Worm (Caenorhabditis elegans): ENCODE data around the gene T05A8.8.

T05A8.8 gene

ce11 chrII:2702757-2703156 is 33.7 kb upstream of the T05A8.8 start, which contains the start of gene sri-60:
TSS of gene sri-60 (minus strand) at chrII:2702857.
- TF ChIP-seq ceh-13 (GFP tag; optimal IDR thresholded peaks at IDR 0.05) (no peak), ets-7 (tag; optimal IDR thresholded peaks at IDR 0.05) (no peak), hmg-4 (GFP tag; optimal IDR thresholded peaks at IDR 0.05) (no peak), hnd-1 (tag; optimal IDR thresholded peaks at IDR 0.05) (no peak), tra-4 (tag; optimal IDR thresholded peaks at IDR 0.05) (no peak), F13C5.2 (tag; optimal IDR thresholded peaks at IDR 0.05) (no peak), flt-1 (GFP tag; IDR thresholded peaks at IDR 0.05) (no peak), tbx-37 (GFP tag; conservative IDR thresholded peaks at IDR 0.05) (no peak), ama-1 (optimal IDR thresholded peaks at IDR 0.05) (no peak), pes-1 (GFP tag; IDR thresholded peaks at IDR 0.05) (no peak), hmbx-1 (tag; optimal IDR thresholded peaks at IDR 0.05) (no peak), B0310.2 (tag; optimal IDR thresholded peaks at IDR 0.05) (no peak), scrt-1 (GFP tag; IDR thresholded peaks at IDR 0.05) (no peak), sea-1 (GFP tag; conservative IDR thresholded peaks at IDR 0.05) (no peak)

ce11 chrII:2705200-2705599 is 31.3 kb upstream of the T05A8.8 start, which contains the start of gene srh-128:
TSS of gene srh-128 (minus strand) at chrII:2705300.
- TF ChIP-seq hmg-4 (GFP tag; optimal IDR thresholded peaks at IDR 0.05), result no peak
- no peak for TF ChIP-seq hmbx-1 (tag; optimal IDR thresholded peaks at IDR 0.05)
- no peak for TF ChIP-seq flt-1 (GFP tag; IDR thresholded peaks at IDR 0.05)
- TF ChIP-seq B0310.2 (tag; optimal IDR thresholded peaks at IDR 0.05), result no peak
- no peak for TF ChIP-seq hnd-1 (tag; optimal IDR thresholded peaks at IDR 0.05)
- TF ChIP-seq tbx-37 (GFP tag; conservative IDR thresholded peaks at IDR 0.05), result no peak
- no peak for TF ChIP-seq F13C5.2 (tag; optimal IDR thresholded peaks at IDR 0.05)
- TF ChIP-seq ets-7 (tag; optimal IDR thresholded peaks at IDR 0.05), result no peak
- TF ChIP-seq ceh-13 (GFP tag; optimal IDR thresholded peaks at IDR 0.05), result no peak
- no peak for TF ChIP-seq scrt-1 (GFP tag; IDR thresholded peaks at IDR 0.05)
- no peak for TF ChIP-seq pes-1 (GFP tag; IDR thresholded peaks at IDR 0.05)
- no peak for TF ChIP-seq tbx-11 (GFP tag; IDR thresholded peaks at IDR 0.05)
- no peak for TF ChIP-seq aly-1 (tag; optimal IDR thresholded peaks at IDR 0.05)

- TF ChIP-seq tbx-11 (GFP tag; IDR thresholded peaks at IDR 0.05), result no peak
- TF ChIP-seq scrt-1 (GFP tag; IDR thresholded peaks at IDR 0.05), result no peak
- TF ChIP-seq hmg-4 (GFP tag; optimal IDR thresholded peaks at IDR 0.05), result no peak
- TF ChIP-seq ama-1 (optimal IDR thresholded peaks at IDR 0.05), result no peak
- TF ChIP-seq flt-1 (GFP tag; IDR thresholded peaks at IDR 0.05), result no peak
- no peak for TF ChIP-seq ceh-36 (tag; optimal IDR thresholded peaks at IDR 0.05)
- no peak for TF ChIP-seq sea-1 (GFP tag; conservative IDR thresholded peaks at IDR 0.05)
- TF ChIP-seq F13C5.2 (tag; optimal IDR thresholded peaks at IDR 0.05), result no peak
- TF ChIP-seq ceh-13 (GFP tag; optimal IDR thresholded peaks at IDR 0.05), result no peak
- TF ChIP-seq tra-4 (tag; optimal IDR thresholded peaks at IDR 0.05), result no peak
- TF ChIP-seq hmbx-1 (tag; optimal IDR thresholded peaks at IDR 0.05), result no peak
- no peak for TF ChIP-seq hnd-1 (tag; optimal IDR thresholded peaks at IDR 0.05)
- TF ChIP-seq pes-1 (GFP tag; IDR thresholded peaks at IDR 0.05), result no peak
- no peak for TF ChIP-seq B0310.2 (tag; optimal IDR thresholded peaks at IDR 0.05)
Observed at ce11 chrII:2707872-2708271, 28.6 kb upstream of the T05A8.8 start, which contains the start of gene Y47G7B.2. TSS of gene Y47G7B.2 (minus strand) at chrII:2708014.

- TF ChIP-seq hnd-1 (tag; optimal IDR thresholded peaks at IDR 0.05) (no peak), ets-7 (tag; optimal IDR thresholded peaks at IDR 0.05) (no peak), hmg-4 (GFP tag; optimal IDR thresholded peaks at IDR 0.05) (no peak), hmbx-1 (tag; optimal IDR thresholded peaks at IDR 0.05) (no peak), aly-1 (tag; optimal IDR thresholded peaks at IDR 0.05) (no peak), ceh-36 (tag; optimal IDR thresholded peaks at IDR 0.05) (no peak), B0310.2 (tag; optimal IDR thresholded peaks at IDR 0.05) (no peak), tbx-11 (GFP tag; IDR thresholded peaks at IDR 0.05) (no peak)
Observed at ce11 chrII:2709942-2710341, 26.5 kb upstream of the T05A8.8 start, which contains the start of gene T05A8.1. TSS of gene T05A8.1 (minus strand) at chrII:2710042.

DNA sequence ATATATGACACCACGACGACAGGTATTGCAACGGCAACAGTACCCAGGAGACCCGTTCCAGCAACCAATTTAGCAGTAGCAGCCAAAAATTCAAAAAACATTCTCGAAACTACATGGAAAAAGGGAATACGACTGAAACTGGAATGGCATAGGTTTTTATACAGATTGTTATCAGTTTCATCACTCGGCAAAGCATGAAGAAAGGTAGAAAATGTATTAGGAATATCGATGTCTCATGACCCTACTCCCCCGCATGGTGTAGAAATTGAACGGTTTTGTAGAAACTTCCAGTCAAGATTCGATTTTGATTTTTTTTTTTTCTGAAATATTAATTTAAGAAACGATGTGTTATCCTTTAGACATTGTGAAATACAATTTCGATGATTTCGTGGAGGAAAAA is 25.6 kb upstream of the T05A8.8 start, which contains the start of gene T05A8.2:
T05A8.2 (minus strand) TSS at position 101 of the 400 bp plus-strand sequence.
- TF ChIP-seq flt-1 (GFP tag; IDR thresholded peaks at IDR 0.05), result no peak
- no peak for TF ChIP-seq scrt-1 (GFP tag; IDR thresholded peaks at IDR 0.05)
- TF ChIP-seq pes-1 (GFP tag; IDR thresholded peaks at IDR 0.05), result no peak
- no peak for TF ChIP-seq hnd-1 (tag; optimal IDR thresholded peaks at IDR 0.05)
- no peak for TF ChIP-seq B0310.2 (tag; optimal IDR thresholded peaks at IDR 0.05)
- TF ChIP-seq F13C5.2 (tag; optimal IDR thresholded peaks at IDR 0.05), result no peak
- no peak for TF ChIP-seq hmbx-1 (tag; optimal IDR thresholded peaks at IDR 0.05)
- no peak for TF ChIP-seq ets-7 (tag; optimal IDR thresholded peaks at IDR 0.05)
- no peak for TF ChIP-seq aly-1 (tag; optimal IDR thresholded peaks at IDR 0.05)
- no peak for TF ChIP-seq tra-4 (tag; optimal IDR thresholded peaks at IDR 0.05)
- no peak for TF ChIP-seq sea-1 (GFP tag; conservative IDR thresholded peaks at IDR 0.05)
- TF ChIP-seq ceh-13 (GFP tag; optimal IDR thresholded peaks at IDR 0.05), result no peak
- TF ChIP-seq tbx-37 (GFP tag; conservative IDR thresholded peaks at IDR 0.05), result no peak
- no peak for TF ChIP-seq ceh-36 (tag; optimal IDR thresholded peaks at IDR 0.05)
- TF ChIP-seq tbx-11 (GFP tag; IDR thresholded peaks at IDR 0.05), result no peak
- TF ChIP-seq hmg-4 (GFP tag; optimal IDR thresholded peaks at IDR 0.05), result no peak
- no peak for TF ChIP-seq ama-1 (optimal IDR thresholded peaks at IDR 0.05)

DNA sequence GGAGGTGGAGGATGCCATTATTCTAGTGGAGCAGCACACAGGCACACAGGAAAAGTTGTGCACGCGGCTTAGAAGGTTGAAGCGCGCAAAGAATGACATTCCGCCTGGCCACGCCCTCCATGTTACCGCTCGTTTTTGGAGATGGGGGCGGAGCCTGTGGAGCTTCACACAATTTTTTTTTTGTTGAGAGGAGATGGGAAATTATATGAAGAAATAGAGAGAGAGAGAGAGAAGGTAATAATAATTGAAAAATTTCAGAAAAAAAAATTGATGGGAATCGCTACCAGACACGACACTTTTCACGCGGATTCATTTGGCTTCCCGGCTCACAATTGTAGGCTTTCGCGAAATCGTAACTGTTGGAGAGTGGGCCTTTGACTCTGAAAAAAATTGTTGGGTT is 19.1 kb upstream of the T05A8.8 start, which contains the start of gene T05A8.3:
T05A8.3 (minus strand) TSS at position 101 of the 400 bp plus-strand sequence.
- TF ChIP-seq hmbx-1 (tag; optimal IDR thresholded peaks at IDR 0.05) (no peak), sea-1 (GFP tag; conservative IDR thresholded peaks at IDR 0.05) (no peak), tra-4 (tag; optimal IDR thresholded peaks at IDR 0.05) (no peak), aly-1 (tag; optimal IDR thresholded peaks at IDR 0.05) (no peak), tbx-37 (GFP tag; conservative IDR thresholded peaks at IDR 0.05) (no peak), hmg-4 (GFP tag; optimal IDR thresholded peaks at IDR 0.05) (no peak), F13C5.2 (tag; optimal IDR thresholded peaks at IDR 0.05) (no peak), hnd-1 (tag; optimal IDR thresholded peaks at IDR 0.05) (no peak), ceh-36 (tag; optimal IDR thresholded peaks at IDR 0.05) (no peak), ceh-13 (GFP tag; optimal IDR thresholded peaks at IDR 0.05) (no peak), pes-1 (GFP tag; IDR thresholded peaks at IDR 0.05) (no peak), B0310.2 (tag; optimal IDR thresholded peaks at IDR 0.05) (no peak), scrt-1 (GFP tag; IDR thresholded peaks at IDR 0.05) (no peak), ama-1 (optimal IDR thresholded peaks at IDR 0.05) (no peak), tbx-11 (GFP tag; IDR thresholded peaks at IDR 0.05) (no peak), ets-7 (tag; optimal IDR thresholded peaks at IDR 0.05) (no peak), flt-1 (GFP tag; IDR thresholded peaks at IDR 0.05) (no peak)

DNA sequence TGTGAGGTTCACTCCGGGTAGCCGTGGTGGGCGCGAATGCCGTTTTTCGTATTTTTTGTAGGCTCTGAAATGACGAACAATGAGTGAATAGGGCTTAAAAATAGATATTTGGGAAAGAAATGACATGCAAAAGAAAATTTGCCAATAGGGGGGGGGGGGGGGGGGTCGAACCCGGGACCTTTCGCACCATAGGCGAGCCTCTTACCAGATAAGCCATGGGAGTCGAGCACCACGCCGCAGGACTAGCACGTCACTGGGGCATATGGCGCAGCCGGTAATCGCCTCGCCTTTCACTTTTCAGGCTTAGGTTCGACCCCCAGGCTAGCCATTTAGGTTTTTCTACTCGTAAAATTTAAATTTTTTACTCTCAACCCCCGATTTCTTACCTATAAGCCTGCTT is 17.3 kb upstream of the T05A8.8 start:
- no peak for TF ChIP-seq hmg-4 (GFP tag; optimal IDR thresholded peaks at IDR 0.05)
- no peak for TF ChIP-seq tra-4 (tag; optimal IDR thresholded peaks at IDR 0.05)
- no peak for TF ChIP-seq tbx-11 (GFP tag; IDR thresholded peaks at IDR 0.05)
- no peak for TF ChIP-seq ama-1 (optimal IDR thresholded peaks at IDR 0.05)
- TF ChIP-seq pes-1 (GFP tag; IDR thresholded peaks at IDR 0.05), result no peak
- TF ChIP-seq F13C5.2 (tag; optimal IDR thresholded peaks at IDR 0.05), result no peak
- no peak for TF ChIP-seq flt-1 (GFP tag; IDR thresholded peaks at IDR 0.05)
- no peak for TF ChIP-seq hnd-1 (tag; optimal IDR thresholded peaks at IDR 0.05)
- no peak for TF ChIP-seq hmbx-1 (tag; optimal IDR thresholded peaks at IDR 0.05)
- no peak for TF ChIP-seq sea-1 (GFP tag; conservative IDR thresholded peaks at IDR 0.05)
- TF ChIP-seq tbx-37 (GFP tag; conservative IDR thresholded peaks at IDR 0.05), result no peak
- no peak for TF ChIP-seq ets-7 (tag; optimal IDR thresholded peaks at IDR 0.05)
- no peak for TF ChIP-seq ceh-13 (GFP tag; optimal IDR thresholded peaks at IDR 0.05)
- TF ChIP-seq aly-1 (tag; optimal IDR thresholded peaks at IDR 0.05), result no peak

Data from whole organism, early embryonic.